Fruit fly (Drosophila melanogaster): ENCODE data around the gene Syx8.
A peak's percentile ranks its signal among the peaks of the same experiment; 100 is the strongest.

Syx8 gene

DNA sequence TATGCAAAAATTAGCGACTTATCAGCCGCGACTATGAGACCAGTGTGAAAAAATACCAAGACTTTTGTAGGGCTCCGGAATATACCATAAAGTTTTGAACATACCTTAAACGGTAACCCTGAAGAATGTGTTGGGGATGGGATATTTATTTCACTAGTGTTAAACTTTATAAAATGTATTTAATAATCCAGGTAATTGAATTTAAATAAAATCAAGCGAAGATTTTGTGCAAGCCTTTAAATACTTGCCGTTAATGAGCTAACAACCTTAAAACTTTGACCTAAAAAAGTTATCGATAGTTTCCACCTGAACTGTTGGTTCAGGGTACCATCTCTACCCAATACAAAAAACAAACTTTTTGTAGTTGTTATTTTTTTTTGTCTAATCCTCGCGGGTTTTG is 25.3 kb upstream of the Syx8 start, which contains the start of gene CG4101 (continued):
- no peak for TF ChIP-seq CG4318 (GFP tag; optimal IDR thresholded peaks at IDR 0.05)
- TF ChIP-seq CG1621 (tag; optimal IDR thresholded peaks at IDR 0.05), result peak; percentile 47
- TF ChIP-seq CG11902 (GFP tag; optimal IDR thresholded peaks at IDR 0.05), result peak; percentile 49
- TF ChIP-seq spab (GFP tag; optimal IDR thresholded peaks at IDR 0.05), result peak; percentile 46
- peak; percentile 84 for TF ChIP-seq OdsH (GFP tag; optimal IDR thresholded peaks at IDR 0.05)
- no peak for TF ChIP-seq CG16779 (tag; optimal IDR thresholded peaks at IDR 0.05)
- peak; percentile 79 for TF ChIP-seq CG3919 (GFP tag; optimal IDR thresholded peaks at IDR 0.05)
- no peak for TF ChIP-seq CG6276 (GFP tag; optimal IDR thresholded peaks at IDR 0.05)
- peak; percentile 88 for TF ChIP-seq Eip78C (GFP tag)
- peak; percentile 85 for TF ChIP-seq lz (GFP tag; optimal IDR thresholded peaks at IDR 0.05)
- TF ChIP-seq CG11294 (GFP tag; IDR thresholded peaks at IDR 0.05), result peak; percentile 61; the same call in 1 of the 2 replicates
- TF ChIP-seq Sox14 (GFP tag; optimal IDR thresholded peaks at IDR 0.05), result peak; percentile 85
- TF ChIP-seq fd59A (GFP tag; optimal IDR thresholded peaks at IDR 0.05), result peak; percentile 42
- TF ChIP-seq Hr4 (GFP tag; optimal IDR thresholded peaks at IDR 0.05), result peak; percentile 81
- TF ChIP-seq fd85E (GFP tag; optimal IDR thresholded peaks at IDR 0.05), result peak; percentile 10
- peak; percentile 54 to 74 for TF ChIP-seq ss (GFP tag; optimal IDR thresholded peaks at IDR 0.05)
- TF ChIP-seq CG10631 (GFP tag; optimal IDR thresholded peaks at IDR 0.05), result peak; percentile 85
- TF ChIP-seq Hr38 (GFP tag; optimal IDR thresholded peaks at IDR 0.05), result no peak
- peak; percentile 80 for TF ChIP-seq CG3032 (tag; optimal IDR thresholded peaks at IDR 0.05)
- peak; percentile 65; the same call in 2 of the 3 replicates for TF ChIP-seq CG8119 (GFP tag; IDR thresholded peaks at IDR 0.05)
- peak; percentile 73 for TF ChIP-seq CG6163 (GFP tag; IDR thresholded peaks at IDR 0.05)

DNA sequence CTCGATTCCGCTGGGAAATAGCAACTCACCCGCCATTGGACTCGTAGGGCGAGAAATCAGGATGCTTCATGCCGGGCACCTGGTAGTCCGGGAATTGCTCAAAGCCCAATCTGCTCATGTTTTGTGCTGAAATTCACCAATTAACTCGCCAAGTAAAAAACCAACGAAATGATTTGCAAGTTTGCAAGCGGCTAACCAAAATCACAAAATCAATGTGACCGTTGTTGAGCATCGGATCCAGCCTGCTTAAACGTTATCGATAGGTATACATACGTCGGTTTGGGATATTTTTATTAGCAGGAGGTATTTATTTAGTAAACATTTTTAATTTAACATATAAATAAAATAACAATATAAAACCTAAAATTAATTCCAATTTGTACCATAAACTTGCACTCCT is 23.3 kb upstream of the Syx8 start, which contains the start of gene Prosbeta6:
Gene Prosbeta6 (minus strand): TSS at position 218 of the 400 bp plus-strand sequence.
- TF ChIP-seq Hr38 (GFP tag; optimal IDR thresholded peaks at IDR 0.05) (no peak), Lpt (GFP tag; optimal IDR thresholded peaks at IDR 0.05) (no peak), acj6 (GFP tag; optimal IDR thresholded peaks at IDR 0.05) (no peak), CG3919 (GFP tag; optimal IDR thresholded peaks at IDR 0.05) (no peak), Eip93F (GFP tag; optimal IDR thresholded peaks at IDR 0.05) (no peak), achi (GFP tag; optimal IDR thresholded peaks at IDR 0.05) (no peak), dsx (GFP tag; optimal IDR thresholded peaks at IDR 0.05; ENCODE audit: poor library complexity, severe bottlenecking) (no peak), esn (GFP tag; optimal IDR thresholded peaks at IDR 0.05) (no peak), CG7368 (GFP tag; optimal IDR thresholded peaks at IDR 0.05) (no peak), CG34406 (GFP tag; optimal IDR thresholded peaks at IDR 0.05) (no peak), Sox14 (GFP tag; optimal IDR thresholded peaks at IDR 0.05) (no peak), CG8632 (GFP tag; optimal IDR thresholded peaks at IDR 0.05) (no peak), pdm3 (GFP tag; optimal IDR thresholded peaks at IDR 0.05) (no peak), fkh (GFP tag; optimal IDR thresholded peaks at IDR 0.05) (no peak), fd85E (GFP tag; optimal IDR thresholded peaks at IDR 0.05) (no peak), CG16779 (tag; optimal IDR thresholded peaks at IDR 0.05) (no peak), CG6854 (GFP tag; optimal IDR thresholded peaks at IDR 0.05) (no peak)

DNA sequence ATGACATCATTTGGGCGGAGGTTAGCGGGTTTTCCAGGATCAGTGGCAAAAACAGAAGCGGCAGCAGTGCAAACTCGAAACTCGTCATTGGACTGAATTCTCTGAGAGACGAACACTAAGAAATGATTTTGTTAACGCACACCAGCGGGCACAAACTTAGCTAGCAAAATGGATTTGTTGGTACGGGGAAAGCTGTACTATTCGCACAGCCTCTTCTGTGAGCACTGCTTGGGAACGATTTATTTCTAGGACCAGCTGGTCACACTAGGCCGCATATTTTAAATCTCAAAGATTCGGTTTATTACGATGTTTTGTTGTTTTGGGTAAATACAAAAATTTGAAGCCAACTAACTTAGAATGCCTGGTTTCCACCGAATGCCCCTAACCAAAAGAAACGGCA is 22.3 kb upstream of the Syx8 start, which contains the start of gene CG4098:
Gene CG4098 (minus strand): TSS at position 228 of the 400 bp plus-strand sequence.
- no peak for TF ChIP-seq Blimp-1 (GFP tag; optimal IDR thresholded peaks at IDR 0.05)
- TF ChIP-seq Hr39 (GFP tag; optimal IDR thresholded peaks at IDR 0.05), result peak; percentile 70
- peak; percentile 35 for TF ChIP-seq CG7368 (GFP tag; optimal IDR thresholded peaks at IDR 0.05)
- peak; percentile 32 for TF ChIP-seq Eip75B (GFP tag; optimal IDR thresholded peaks at IDR 0.05)
- TF ChIP-seq CG8119 (GFP tag; IDR thresholded peaks at IDR 0.05), result no peak
- TF ChIP-seq CG6163 (GFP tag; IDR thresholded peaks at IDR 0.05), result peak; percentile 78
- peak; percentile 23 for TF ChIP-seq vri (GFP tag; optimal IDR thresholded peaks at IDR 0.05)
- TF ChIP-seq fd59A (GFP tag; optimal IDR thresholded peaks at IDR 0.05), result no peak
- TF ChIP-seq CG15336 (GFP tag; IDR thresholded peaks at IDR 0.05), result peak; percentile 58
- TF ChIP-seq CG9139 (GFP tag; optimal IDR thresholded peaks at IDR 0.05), result no peak
- TF ChIP-seq CG10669 (GFP tag; optimal IDR thresholded peaks at IDR 0.05), result peak; percentile 13
- TF ChIP-seq Hr4 (GFP tag; optimal IDR thresholded peaks at IDR 0.05), result peak; percentile 68
- TF ChIP-seq Smox (GFP tag; optimal IDR thresholded peaks at IDR 0.05), result peak; percentile 36
- TF ChIP-seq esn (GFP tag; optimal IDR thresholded peaks at IDR 0.05), result peak; percentile 69
- peak; percentile 31; the same call in 1 of the 2 replicates for TF ChIP-seq Gug (GFP tag; IDR thresholded peaks at IDR 0.05)
- TF ChIP-seq CG10631 (GFP tag; optimal IDR thresholded peaks at IDR 0.05), result peak; percentile 46
- peak; percentile 53 for TF ChIP-seq CG3032 (tag; optimal IDR thresholded peaks at IDR 0.05)
- peak; percentile 65 for TF ChIP-seq Sox14 (GFP tag; optimal IDR thresholded peaks at IDR 0.05)
- TF ChIP-seq Eip78C (GFP tag), result peak; percentile 85
- peak; percentile 1 for TF ChIP-seq Sox15 (GFP tag; optimal IDR thresholded peaks at IDR 0.05)
- peak; percentile 30 for TF ChIP-seq topi (GFP tag; optimal IDR thresholded peaks at IDR 0.05)
- TF ChIP-seq CG31627 (GFP tag; optimal IDR thresholded peaks at IDR 0.05), result peak; percentile 60
- TF ChIP-seq dac (GFP tag; optimal IDR thresholded peaks at IDR 0.05), result peak; percentile 38
- TF ChIP-seq CG6276 (GFP tag; optimal IDR thresholded peaks at IDR 0.05), result no peak
- peak; percentile 55 for TF ChIP-seq CG32006 (GFP tag; optimal IDR thresholded peaks at IDR 0.05)

Measured in whole organism, prepupa.